Fruit fly (Drosophila melanogaster) whole organism, embryonic: Measurements from ENCODE around the gene piwi.

Experiments
- ATbp ChIP-seq: fragments of 200-800 bp; sonication (Bioruptor generic); optimal IDR thresholded peaks from 2 replicates; lab custom pipeline; 2017; ENCODE audit warnings: missing biosample characterization, mild to moderate bottlenecking, missing genetic modification characterization, missing genetic modification reagents
- Atf-2 ChIP-seq: fragments of 200-800 bp; sonication (Bioruptor generic); optimal IDR thresholded peaks from 2 replicates; lab custom pipeline; 2016; ENCODE audit warnings: missing biosample characterization, missing genetic modification characterization
- Bgb ChIP-seq: fragments of 200-800 bp; sonication (Bioruptor generic); IDR thresholded peaks from 2 replicates; pipeline ENCODE4 v1.3.6; 2022; ENCODE audit warnings: missing biosample characterization, missing genetic modification characterization; ENCODE audit not compliant: partially characterized antibody
- BtbVII ChIP-seq: fragments of 200-800 bp; sonication (Bioruptor generic); optimal IDR thresholded peaks from 3 replicates; lab custom pipeline; 2017; ENCODE audit warnings: missing biosample characterization, mild to moderate bottlenecking, missing genetic modification characterization
- CG10462 ChIP-seq: fragments of 200-800 bp; sonication (Bioruptor generic); optimal IDR thresholded peaks from 2 replicates; lab custom pipeline; 2016; ENCODE audit warnings: missing biosample characterization, missing genetic modification characterization
- CG10654 ChIP-seq: fragments of 200-800 bp; sonication (Bioruptor generic); optimal IDR thresholded peaks from 2 replicates; lab custom pipeline; 2016; ENCODE audit warnings: missing biosample characterization, missing genetic modification characterization
- CG11085 ChIP-seq: fragments of 200-800 bp; sonication (Bioruptor generic); IDR thresholded peaks from 2 replicates; pipeline ENCODE4 v1.3.6; 2022; ENCODE audit warnings: missing biosample characterization, missing genetic modification characterization
- CG12299 ChIP-seq: fragments of 200-800 bp; sonication (Bioruptor generic); optimal IDR thresholded peaks from 2 replicates; lab custom pipeline; 2018; ENCODE audit warnings: missing biosample characterization, mild to moderate bottlenecking, missing genetic modification characterization
- CG12391 ChIP-seq: fragments of 200-800 bp; sonication (Bioruptor generic); optimal IDR thresholded peaks from 3 replicates; lab custom pipeline; 2018; ENCODE audit warnings: missing biosample characterization, mild to moderate bottlenecking, missing genetic modification characterization, moderate library complexity
- CG14050 ChIP-seq: fragments of 200-800 bp; sonication (Bioruptor generic); IDR thresholded peaks from 3 replicates; pipeline ENCODE4 v1.3.6; 2022; ENCODE audit warnings: missing biosample characterization, missing genetic modification characterization
- CG1647 ChIP-seq: fragments of 200-800 bp; sonication (Bioruptor generic); optimal IDR thresholded peaks from 3 replicates; lab custom pipeline; 2016; ENCODE audit warnings: missing biosample characterization, missing genetic modification characterization
- CG17568 ChIP-seq: fragments of 200-800 bp; sonication (Bioruptor generic); optimal IDR thresholded peaks from 2 replicates; lab custom pipeline; 2018; ENCODE audit warnings: missing biosample characterization, mild to moderate bottlenecking, missing genetic modification characterization, moderate library complexity
- CG1792 ChIP-seq: fragments of 200-800 bp; sonication (Bioruptor generic); optimal IDR thresholded peaks from 2 replicates; lab custom pipeline; 2016; ENCODE audit warnings: missing biosample characterization, missing genetic modification characterization
- CG18262 ChIP-seq: fragments of 200-800 bp; optimal IDR thresholded peaks from 3 replicates; lab custom pipeline; 2019; ENCODE audit warnings: missing biosample characterization, mild to moderate bottlenecking, missing genetic modification characterization, moderate library complexity
- CG31441 ChIP-seq: fragments of 200-800 bp; sonication (Bioruptor generic); IDR thresholded peaks from 2 replicates; pipeline ENCODE4 v1.3.6; 2022; ENCODE audit warnings: missing biosample characterization, missing genetic modification characterization
- CG3281 ChIP-seq: fragments of 200-800 bp; sonication (Bioruptor generic); optimal IDR thresholded peaks from 3 replicates; lab custom pipeline; 2017; ENCODE audit warnings: missing biosample characterization, mild to moderate bottlenecking, missing genetic modification characterization
- CG33557 ChIP-seq: fragments of 200-800 bp; sonication (Bioruptor generic); optimal IDR thresholded peaks from 2 replicates; lab custom pipeline; 2019; ENCODE audit warnings: missing biosample characterization, mild to moderate bottlenecking, missing genetic modification characterization, moderate library complexity
- CG3407 ChIP-seq: fragments of 200-800 bp; sonication (Bioruptor generic); optimal IDR thresholded peaks from 2 replicates; lab custom pipeline; 2018; ENCODE audit warnings: missing biosample characterization, mild to moderate bottlenecking, missing genetic modification characterization
- CG34224 ChIP-seq: fragments of 200-800 bp; sonication (Bioruptor generic); IDR thresholded peaks from 3 replicates; pipeline ENCODE4 v1.3.6; 2022; ENCODE audit warnings: missing biosample characterization, missing genetic modification characterization; ENCODE audit not compliant: partially characterized antibody
- CG3726 ChIP-seq: fragments of 200-800 bp; sonication (Bioruptor generic); IDR thresholded peaks from 3 replicates; pipeline ENCODE4, ENCODE4 v1.3.6; 2022; ENCODE audit warnings: missing biosample characterization, missing genetic modification characterization
- CG3995 ChIP-seq: fragments of 200-800 bp; sonication (Bioruptor generic); optimal IDR thresholded peaks from 3 replicates; lab custom pipeline; 2016; ENCODE audit warnings: missing biosample characterization, missing genetic modification characterization
- CG6272 ChIP-seq: fragments of 200-800 bp; sonication (Bioruptor generic); IDR thresholded peaks from 2 replicates; pipeline ENCODE4 v1.3.6; 2022; ENCODE audit warnings: missing biosample characterization, missing genetic modification characterization
- CG6689 ChIP-seq: fragments of 200-800 bp; sonication (Bioruptor generic); IDR thresholded peaks from 2 replicates; pipeline ENCODE4 v1.3.6; 2022; ENCODE audit warnings: missing biosample characterization, missing genetic modification characterization
- CG6765 ChIP-seq: fragments of 200-800 bp; sonication (Bioruptor generic); optimal IDR thresholded peaks from 3 replicates; lab custom pipeline; 2017; ENCODE audit warnings: missing biosample characterization, mild to moderate bottlenecking, missing genetic modification characterization
- CG9817 ChIP-seq: fragments of 200-800 bp; sonication (Bioruptor generic); optimal IDR thresholded peaks from 2 replicates; lab custom pipeline; 2018; ENCODE audit warnings: missing biosample characterization, mild to moderate bottlenecking, missing genetic modification characterization, moderate library complexity
- Lpt ChIP-seq: fragments of >200 bp; optimal IDR thresholded peaks from 2 replicates; lab custom pipeline; 2018; ENCODE audit warnings: missing biosample characterization, missing genetic modification characterization
- Mrtf ChIP-seq: fragments of 200-800 bp; sonication (Bioruptor generic); IDR thresholded peaks from 3 replicates; pipeline ENCODE4 v1.3.6; 2022; ENCODE audit warnings: missing biosample characterization, missing genetic modification characterization
- Optix ChIP-seq: fragments of 200-800 bp; sonication (Bioruptor generic); IDR thresholded peaks from 3 replicates; pipeline ENCODE4 v1.3.6; 2022; ENCODE audit warnings: missing biosample characterization, missing genetic modification characterization
- Side ChIP-seq: fragments of 200-800 bp; sonication (Bioruptor generic); optimal IDR thresholded peaks from 2 replicates; lab custom pipeline; 2016; ENCODE audit warnings: missing biosample characterization, missing genetic modification characterization
- amos ChIP-seq: fragments of 200-800 bp; sonication (Bioruptor generic); IDR thresholded peaks from 2 replicates; pipeline ENCODE4 v1.3.6; 2022; ENCODE audit warnings: missing biosample characterization, missing genetic modification characterization; ENCODE audit not compliant: partially characterized antibody
- btn ChIP-seq: fragments of 200-800 bp; sonication (Bioruptor generic); optimal IDR thresholded peaks from 2 replicates; lab custom pipeline; 2016; ENCODE audit warnings: missing biosample characterization, missing genetic modification characterization
- ci ChIP-seq: fragments of 200-800 bp; sonication (Bioruptor generic); IDR thresholded peaks from 3 replicates; pipeline ENCODE4 v1.3.6; 2022; ENCODE audit warnings: missing biosample characterization, missing genetic modification characterization
- crc ChIP-seq: fragments of 200-800 bp; sonication (Bioruptor generic); optimal IDR thresholded peaks from 2 replicates; lab custom pipeline; 2016; ENCODE audit warnings: missing biosample characterization, missing genetic modification characterization
- croc ChIP-seq: fragments of 200-800 bp; sonication (Bioruptor generic); conservative IDR thresholded peaks from 3 replicates; pipeline ENCODE4 v1.3.6; 2022; ENCODE audit warnings: missing biosample characterization, missing genetic modification characterization
- crol ChIP-seq: fragments of 200-800 bp; sonication (Bioruptor generic); IDR thresholded peaks from 2 replicates; pipeline ENCODE4 v1.3.6; 2022; ENCODE audit warnings: missing biosample characterization, missing genetic modification characterization
- cwo ChIP-seq: fragments of 200-800 bp; sonication (Bioruptor generic); optimal IDR thresholded peaks from 3 replicates; lab custom pipeline; 2017; ENCODE audit warnings: missing biosample characterization, missing genetic modification characterization, mild to moderate bottlenecking, moderate library complexity, missing genetic modification reagents
- dpn ChIP-seq, 2 experiments: fragments of 200-800 bp; sonication (Bioruptor generic); optimal IDR thresholded peaks; 3 replicates each; lab custom pipeline; 2016; ENCODE audit warnings: missing biosample characterization in 2 of 2, missing genetic modification characterization in 2 of 2
- esg ChIP-seq: fragments of 200-800 bp; sonication (Bioruptor generic); conservative IDR thresholded peaks from 2 replicates; pipeline ENCODE4 v1.3.6; 2022; ENCODE audit warnings: missing biosample characterization, missing genetic modification characterization
- fd96Cb ChIP-seq: fragments of 200-800 bp; sonication (Bioruptor generic); optimal IDR thresholded peaks from 2 replicates; lab custom pipeline; 2018; ENCODE audit warnings: missing biosample characterization, mild to moderate bottlenecking, missing genetic modification characterization, moderate library complexity
- inv ChIP-seq: fragments of 200-800 bp; sonication (Bioruptor generic); IDR thresholded peaks from 2 replicates; pipeline ENCODE4 v1.3.6; 2022; ENCODE audit warnings: missing biosample characterization, missing genetic modification characterization; ENCODE audit not compliant: partially characterized antibody
- knrl ChIP-seq: fragments of 200-800 bp; sonication (Bioruptor generic); IDR thresholded peaks from 3 replicates; pipeline ENCODE4 v1.3.6; 2022; ENCODE audit warnings: missing biosample characterization, missing genetic modification characterization; ENCODE audit not compliant: partially characterized antibody
- nau ChIP-seq: fragments of 200-800 bp; sonication (Bioruptor generic); optimal IDR thresholded peaks from 3 replicates; lab custom pipeline; 2017; ENCODE audit warnings: missing biosample characterization, mild to moderate bottlenecking, missing genetic modification characterization, missing genetic modification reagents
- nerfin-2 ChIP-seq: fragments of 200-800 bp; sonication (Bioruptor generic); IDR thresholded peaks from 2 replicates; pipeline ENCODE4 v1.3.6; 2022; ENCODE audit warnings: missing biosample characterization, missing genetic modification characterization; ENCODE audit not compliant: partially characterized antibody
- nom ChIP-seq: fragments of 200-800 bp; sonication (Bioruptor generic); optimal IDR thresholded peaks from 2 replicates; lab custom pipeline; 2017; ENCODE audit warnings: missing biosample characterization, missing genetic modification characterization, mild to moderate bottlenecking, moderate library complexity, missing genetic modification reagents
- shn ChIP-seq: fragments of 200-800 bp; sonication (Bioruptor generic); optimal IDR thresholded peaks from 3 replicates; lab custom pipeline; 2016; ENCODE audit warnings: missing biosample characterization, missing genetic modification characterization
- sisA ChIP-seq: fragments of 200-800 bp; sonication (Bioruptor generic); IDR thresholded peaks from 2 replicates; pipeline ENCODE4 v1.3.6; 2022; ENCODE audit warnings: missing biosample characterization, missing genetic modification characterization
- tll ChIP-seq, 2 experiments: fragments of 200-800 bp in 1 of 2; fragments of >200 bp in 1 of 2; sonication (Bioruptor generic) in 1 of 2; optimal IDR thresholded peaks; 2 replicates each; lab custom pipeline; 2017 to 2019; ENCODE audit warnings: missing biosample characterization in 2 of 2, missing genetic modification characterization in 2 of 2, mild to moderate bottlenecking in 1 of 2, moderate library complexity in 1 of 2
- toy ChIP-seq: fragments of 200-800 bp; sonication (Bioruptor generic); IDR thresholded peaks from 2 replicates; pipeline ENCODE4 v1.3.6; 2022; ENCODE audit warnings: missing biosample characterization, missing genetic modification characterization
- wek ChIP-seq: fragments of 200-800 bp; sonication (Bioruptor generic); optimal IDR thresholded peaks from 3 replicates; lab custom pipeline; 2018; ENCODE audit warnings: missing biosample characterization, mild to moderate bottlenecking, missing genetic modification characterization, moderate library complexity
- z ChIP-seq: fragments of 200-800 bp; sonication (Bioruptor generic); IDR thresholded peaks from 3 replicates; pipeline ENCODE4 v1.3.6; 2022; ENCODE audit warnings: missing biosample characterization, missing genetic modification characterization

Gene piwi

dm6 chr2L:11010999-11011398 is 23.8 kb upstream of the piwi start, which contains the start of the genes Art8 and dUTPase (continued):
- peak; percentile 70 for TF ChIP-seq CG10654 (GFP tag; lab: Kevin White, UChicago)
- no peak for TF ChIP-seq CG1792 (GFP tag; lab: Kevin White, UChicago)
- peak; percentile 77 for TF ChIP-seq inv (GFP tag; lab: Robert Waterston, UW)
- peak; percentile 89 for TF ChIP-seq CG34224 (GFP tag; lab: Robert Waterston, UW)
- TF ChIP-seq CG6765 (GFP tag; lab: Kevin White, UChicago) = no peak
- no peak for TF ChIP-seq CG11085 (GFP tag; lab: Robert Waterston, UW)
- TF ChIP-seq CG12391 (tag; lab: Kevin White, UChicago) = peak; percentile 93
- TF ChIP-seq shn = no peak
- no peak for TF ChIP-seq BtbVII (GFP tag; lab: Kevin White, UChicago)
- no peak for TF ChIP-seq CG1647 (GFP tag; lab: Kevin White, UChicago)
- no peak for TF ChIP-seq crol
- no peak for TF ChIP-seq tll (GFP tag; optimal IDR thresholded peaks at IDR 0.05; lab: Kevin White, UChicago)
- no peak for TF ChIP-seq nom
- peak; percentile 34 for TF ChIP-seq fd96Cb (tag; lab: Kevin White, UChicago)
- TF ChIP-seq CG31441 (GFP tag; lab: Robert Waterston, UW) = no peak; the same call in none of the 2 replicates
- TF ChIP-seq Lpt (GFP tag; lab: Kevin White, UChicago) = no peak
- TF ChIP-seq Side (GFP tag; lab: Kevin White, UChicago) = no peak
- TF ChIP-seq z (GFP tag; lab: Robert Waterston, UW) = no peak
- no peak for TF ChIP-seq cwo
- peak; percentile 75 for TF ChIP-seq CG18262 (tag; lab: Kevin White, UChicago)
- TF ChIP-seq croc = peak; percentile 43; the same call in 2 of the 3 replicates
- peak; percentile 15 for TF ChIP-seq CG33557 (GFP tag; lab: Kevin White, UChicago)
- no peak; the same call in 2 of the 3 replicates for TF ChIP-seq Mrtf
- TF ChIP-seq CG3281 = peak; percentile 81
- no peak for TF ChIP-seq wek (GFP tag; lab: Kevin White, UChicago)
- no peak for TF ChIP-seq crc (GFP tag; lab: Kevin White, UChicago)
- TF ChIP-seq nau (GFP tag; lab: Kevin White, UChicago) = no peak
- TF ChIP-seq CG10462 (GFP tag; lab: Kevin White, UChicago) = peak; percentile 45
- peak; percentile 88 for TF ChIP-seq knrl (GFP tag; lab: Robert Waterston, UW)
- TF ChIP-seq CG3995 = peak; percentile 39
- peak; percentile 33 for TF ChIP-seq CG6272 (GFP tag; lab: Robert Waterston, UW)
- peak; percentile 56 for TF ChIP-seq CG6689 (GFP tag; lab: Robert Waterston, UW)
- 0 out of 3 replicates have a peak, but pooled peaks have one; percentile 25 for TF ChIP-seq CG14050
- peak; percentile 87 for TF ChIP-seq amos
- 0 out of 2 replicates have a peak, but pooled peaks have one; percentile 34 for TF ChIP-seq esg (GFP tag; lab: Robert Waterston, UW)
- TF ChIP-seq btn (GFP tag; lab: Kevin White, UChicago) = no peak
- TF ChIP-seq ATbp (GFP tag; lab: Kevin White, UChicago) = no peak
- TF ChIP-seq CG3407 (GFP tag; lab: Kevin White, UChicago) = peak; percentile 29
- peak; percentile 51 for TF ChIP-seq CG12299 (tag; lab: Kevin White, UChicago)
- peak; percentile 58 for TF ChIP-seq sisA
- no peak for TF ChIP-seq toy
- TF ChIP-seq CG9817 (tag; lab: Kevin White, UChicago) = peak; percentile 71
- TF ChIP-seq ci (GFP tag; lab: Robert Waterston, UW) = peak; percentile 73; the same call in 2 of the 3 replicates
- no peak for TF ChIP-seq CG3726 (GFP tag; lab: Robert Waterston, UW)
- no peak for TF ChIP-seq Atf-2 (GFP tag; lab: Kevin White, UChicago)
- peak; percentile 82 for TF ChIP-seq Bgb (GFP tag; lab: Robert Waterston, UW)
- TF ChIP-seq Optix (GFP tag; lab: Robert Waterston, UW) = no peak
- peak; percentile 50 to 84 for TF ChIP-seq dpn (GFP tag; optimal IDR thresholded peaks at IDR 0.05; lab: Kevin White, UChicago)
- peak; percentile 67 for TF ChIP-seq nerfin-2 (GFP tag; lab: Robert Waterston, UW)
- no peak for TF ChIP-seq CG17568 (GFP tag; lab: Kevin White, UChicago)
